Fruit fly (Drosophila melanogaster): Measurements from ENCODE around the gene Akt.

Akt gene

dm6 chr3R:16146632-16147453 lies 47.8 kb downstream of the Akt start, which contains the start of the genes Mic26-27 and CG5916 (continued):
- TF ChIP-seq ap (GFP tag; IDR thresholded peaks at IDR 0.05) (0 out of 2 replicates have a peak, but pooled peaks have one; percentile 20), Xbp1 (GFP tag; optimal IDR thresholded peaks at IDR 0.05) (peak; percentile 91), ind (GFP tag; optimal IDR thresholded peaks at IDR 0.05) (peak; percentile 73), jumu (GFP tag; optimal IDR thresholded peaks at IDR 0.05) (peak; percentile 80), CG14860 (GFP tag; IDR thresholded peaks at IDR 0.05; ENCODE audit: partially characterized antibody) (peak; percentile 100), Med (GFP tag) (peak; percentile 95), Dip3 (GFP tag; optimal IDR thresholded peaks at IDR 0.05) (peak; percentile 79), NFAT (GFP tag; IDR thresholded peaks at IDR 0.05) (peak; percentile 82), shn (GFP tag; optimal IDR thresholded peaks at IDR 0.05) (peak; percentile 94), CG11560 (tag; IDR thresholded peaks at IDR 0.05) (peak; percentile 51; the same call in 2 of the 3 replicates), Usf (GFP tag; optimal IDR thresholded peaks at IDR 0.05) (peak; percentile 91), CG8089 (GFP tag; optimal IDR thresholded peaks at IDR 0.05) (peak; percentile 66), HLH4C (GFP tag; IDR thresholded peaks at IDR 0.05; ENCODE audit: partially characterized antibody) (peak; percentile 100), mirr (GFP tag; optimal IDR thresholded peaks at IDR 0.05) (peak; percentile 65), CG3847 (GFP tag; IDR thresholded peaks at IDR 0.05) (peak; percentile 94), CG32772 (GFP tag; IDR thresholded peaks at IDR 0.05) (peak; percentile 88), CG12391 (tag; optimal IDR thresholded peaks at IDR 0.05) (peak; percentile 85), CG43689 (GFP tag; IDR thresholded peaks at IDR 0.05) (no peak), br (optimal IDR thresholded peaks at IDR 0.05) (no peak), MBD-R2 (GFP tag; IDR thresholded peaks at IDR 0.05) (peak; percentile 76), CG7745 (tag; optimal IDR thresholded peaks at IDR 0.05) (no peak), Stat92E (GFP tag; optimal IDR thresholded peaks at IDR 0.05) (no peak), tup (GFP tag; optimal IDR thresholded peaks at IDR 0.05) (no peak), Ada2b (GFP tag; IDR thresholded peaks at IDR 0.05) (peak; percentile 83), CG4820 (GFP tag; optimal IDR thresholded peaks at IDR 0.05) (peak; percentile 79), E2f1 (GFP tag; IDR thresholded peaks at IDR 0.05) (peak; percentile 82), ara (GFP tag; IDR thresholded peaks at IDR 0.05) (peak; percentile 87), Lhr (GFP tag; optimal IDR thresholded peaks at IDR 0.05) (peak; percentile 76), CG13624 (GFP tag; optimal IDR thresholded peaks at IDR 0.05) (peak; percentile 84), CG3163 (GFP tag; optimal IDR thresholded peaks at IDR 0.05) (peak; percentile 80), CG3065 (GFP tag; optimal IDR thresholded peaks at IDR 0.05) (no peak), CG18764 (GFP tag; optimal IDR thresholded peaks at IDR 0.05) (peak; percentile 99), aop (GFP tag; IDR thresholded peaks at IDR 0.05) (no peak), sens-2 (GFP tag; IDR thresholded peaks at IDR 0.05) (0 out of 2 replicates have a peak, but pooled peaks have one; percentile 14), CG9727 (GFP tag; optimal IDR thresholded peaks at IDR 0.05) (peak; percentile 93), sim (GFP tag; IDR thresholded peaks at IDR 0.05) (no peak), Oaz (GFP tag; IDR thresholded peaks at IDR 0.05) (peak; percentile 79), CG6683 (GFP tag; optimal IDR thresholded peaks at IDR 0.05) (no peak), lab (GFP tag; optimal IDR thresholded peaks at IDR 0.05) (peak; percentile 42), ewg (GFP tag; optimal IDR thresholded peaks at IDR 0.05) (peak; percentile 79), Pdp1 (GFP tag; optimal IDR thresholded peaks at IDR 0.05) (peak; percentile 76 to 100), hb (GFP tag; IDR thresholded peaks at IDR 0.05; ENCODE audit: partially characterized antibody) (peak; percentile 100), phol (tag; optimal IDR thresholded peaks at IDR 0.05) (peak; percentile 97), CG18262 (tag; optimal IDR thresholded peaks at IDR 0.05) (peak; percentile 71), Sry-δ (GFP tag; optimal IDR thresholded peaks at IDR 0.05) (peak; percentile 94), CG12659 (GFP tag; optimal IDR thresholded peaks at IDR 0.05) (peak; percentile 82), CG10209 (GFP tag; optimal IDR thresholded peaks at IDR 0.05) (peak; percentile 60), trh (GFP tag; optimal IDR thresholded peaks at IDR 0.05) (no peak), chinmo (GFP tag; IDR thresholded peaks at IDR 0.05; ENCODE audit: partially characterized antibody) (peak; percentile 94; the same call in 2 of the 4 replicates)
